Fruit fly (Drosophila melanogaster): ENCODE data around the gene CG14013.

Gene CG14013

DNA sequence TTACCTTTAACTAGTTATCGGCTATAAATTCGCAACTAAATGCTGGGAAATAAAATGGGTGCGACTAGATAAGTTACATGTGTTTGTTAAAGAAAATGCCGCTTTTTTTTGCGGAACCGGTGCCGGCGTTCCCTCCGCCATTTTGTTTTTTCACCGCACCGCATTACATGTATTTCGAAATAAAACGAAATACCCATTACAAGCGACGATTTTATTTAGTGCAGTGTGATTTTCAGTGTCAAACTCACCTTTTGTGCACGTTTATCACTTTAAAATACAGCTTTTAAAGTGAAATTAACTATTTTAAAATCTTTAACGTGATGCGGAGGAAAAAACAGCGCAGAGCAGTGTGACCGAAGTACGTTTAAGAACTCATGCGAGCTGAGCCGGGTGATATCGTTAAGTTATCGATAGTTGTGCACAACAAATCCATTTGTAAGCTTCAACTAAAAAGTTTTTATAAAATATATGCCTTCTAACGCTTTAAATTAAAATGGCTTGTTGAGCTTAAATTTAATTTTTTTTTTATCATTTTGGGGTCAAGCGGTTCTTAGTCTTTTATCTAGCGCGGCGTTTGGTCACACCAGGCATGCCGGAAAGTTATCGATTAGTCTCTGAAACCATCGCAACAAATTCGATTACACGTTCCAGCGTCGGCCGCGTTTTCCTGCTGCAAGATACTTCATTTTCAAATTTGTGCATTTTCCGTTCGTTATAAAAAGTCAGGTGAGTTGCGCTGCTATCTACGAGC, 11.5 kb downstream of the CG14013 start, which contains the start of the genes Hel25E and Lam:
TSS of gene Hel25E (minus strand) at position 380 of the 751 bp plus-strand sequence.
TSS of gene Lam (plus strand) at position 546 of the 751 bp plus-strand sequence.
- TF ChIP-seq CG8478 (optimal IDR thresholded peaks at IDR 0.05) = no peak

dm6 chr2L:5539034-5539433, 14.6 kb downstream of the CG14013 start, which contains the start of gene CG14015:
TSS of gene CG14015 (minus strand) at chr2L:5539196.
- TF ChIP-seq CG8478 (optimal IDR thresholded peaks at IDR 0.05) = no peak
- TF ChIP-seq CTCF (optimal IDR thresholded peaks at IDR 0.05) = no peak

DNA sequence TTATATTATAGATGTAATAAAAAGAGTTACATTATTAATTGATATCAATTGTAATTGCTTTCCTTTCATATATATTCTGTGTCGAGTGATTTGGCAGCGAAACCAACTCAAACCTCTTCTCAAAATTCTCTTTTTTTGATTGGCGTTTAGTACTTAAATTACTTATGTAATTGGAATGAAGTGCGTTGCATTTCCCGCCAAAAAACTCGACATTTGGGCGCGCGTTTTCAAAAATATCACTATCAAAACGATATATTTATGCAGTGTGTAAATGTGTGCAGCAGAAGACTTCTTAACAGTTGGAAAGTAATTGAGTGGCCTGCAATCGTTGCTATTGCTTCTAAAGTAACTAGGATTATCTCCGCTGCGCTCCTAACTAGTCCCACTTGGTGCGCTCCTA, 16.6 kb downstream of the CG14013 start:
- TF ChIP-seq CTCF (optimal IDR thresholded peaks at IDR 0.05) (no peak), CG8478 (optimal IDR thresholded peaks at IDR 0.05) (no peak)

dm6 chr2L:5536658-5537057, 17.0 kb downstream of the CG14013 start, which contains the start of gene tomb:
TSS of gene tomb (minus strand) at chr2L:5536758.
- TF ChIP-seq CG8478 (optimal IDR thresholded peaks at IDR 0.05) (no peak), CTCF (optimal IDR thresholded peaks at IDR 0.05) (no peak)

DNA sequence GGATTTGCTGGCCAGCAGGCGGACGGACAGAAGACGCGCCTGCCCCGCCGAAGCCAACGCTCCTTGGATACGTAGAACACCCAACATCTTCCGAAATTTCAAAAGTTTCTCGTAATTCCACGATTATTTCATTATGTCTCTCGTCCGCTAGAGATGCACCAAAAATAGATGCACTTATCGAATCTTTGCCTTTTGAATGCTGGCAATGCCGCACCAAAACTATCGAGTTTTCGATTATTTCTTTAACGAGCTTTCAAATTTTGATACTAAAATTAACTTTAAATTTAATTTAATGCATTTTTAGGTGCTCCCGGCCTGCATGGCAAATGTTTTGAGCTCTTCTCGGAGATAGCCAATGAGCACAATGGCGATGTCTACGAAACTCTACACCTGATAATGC, 21.6 kb downstream of the CG14013 start, which contains the start of gene Coq6:
TSS of gene Coq6 (minus strand) at position 163 of the 400 bp plus-strand sequence.
- no peak for TF ChIP-seq CTCF (optimal IDR thresholded peaks at IDR 0.05)
- TF ChIP-seq CG8478 (optimal IDR thresholded peaks at IDR 0.05) = no peak

- TF ChIP-seq CTCF (optimal IDR thresholded peaks at IDR 0.05) (peak in 1 of 2 experiments; percentile 11), CG8478 (optimal IDR thresholded peaks at IDR 0.05) (no peak)
Measured at dm6 chr2L:5527861-5528260, 25.8 kb downstream of the CG14013 start, which contains the start of gene CG31915. TSS of gene CG31915 (plus strand) at chr2L:5528123.

DNA sequence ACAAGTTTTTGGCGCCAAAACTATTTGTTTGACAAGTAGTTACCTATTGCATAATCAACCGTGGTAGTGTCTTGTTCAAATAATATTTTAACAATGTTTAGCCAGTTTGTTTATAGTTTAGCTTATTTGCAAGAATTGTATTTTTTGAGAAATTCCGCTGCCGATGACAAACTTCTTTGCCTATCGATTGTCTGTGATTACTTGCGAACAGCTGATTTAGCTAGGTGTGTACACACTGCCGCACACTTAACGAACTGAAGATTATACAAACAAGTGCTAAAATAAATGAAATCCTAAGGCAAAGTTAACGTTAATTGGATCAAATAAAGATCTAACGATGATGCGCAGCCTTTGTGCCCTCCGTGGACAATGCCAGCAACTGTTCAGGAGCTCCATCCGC, 26.9 kb downstream of the CG14013 start, which contains the start of gene Cox11:
TSS of gene Cox11 (plus strand) at position 220 of the 400 bp plus-strand sequence.
- TF ChIP-seq CG8478 (optimal IDR thresholded peaks at IDR 0.05) (no peak), CTCF (optimal IDR thresholded peaks at IDR 0.05) (no peak)

dm6 chr2L:5525723-5526122, 27.9 kb downstream of the CG14013 start, which contains the start of gene Cap-D3:
TSS of gene Cap-D3 (plus strand) at chr2L:5525905.
- TF ChIP-seq CTCF (optimal IDR thresholded peaks at IDR 0.05) = no peak
- TF ChIP-seq CG8478 (optimal IDR thresholded peaks at IDR 0.05) = no peak

DNA sequence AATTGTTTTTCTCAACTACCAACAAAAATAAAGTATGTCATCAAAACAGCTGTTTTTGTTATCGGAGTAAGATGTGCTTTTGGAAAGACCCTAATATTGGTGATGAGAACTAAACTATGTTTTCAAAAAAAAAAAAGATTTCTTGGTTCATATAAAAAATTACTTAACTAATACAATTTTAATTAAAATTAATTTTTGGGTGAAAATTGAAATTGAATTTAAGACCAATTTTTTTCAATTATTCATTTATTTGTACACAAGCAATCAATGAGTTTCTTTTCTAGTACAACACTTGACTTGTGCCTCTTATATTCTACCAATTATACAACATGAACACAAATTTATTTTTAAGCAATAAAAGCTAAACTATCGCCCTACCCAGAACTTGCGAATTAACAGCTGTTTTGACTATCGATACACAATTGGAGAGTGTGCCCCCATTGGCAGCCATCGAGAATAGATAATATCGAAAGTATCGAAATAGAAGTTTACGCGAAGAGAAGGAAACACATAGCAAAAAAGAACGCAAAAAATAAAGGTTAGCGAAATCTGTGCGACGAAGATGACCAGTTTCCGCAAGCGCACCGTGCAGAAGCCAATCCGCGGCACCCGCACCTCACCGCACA, 29.7 kb downstream of the CG14013 start, which contains the start of the genes Vps52 and Elp4:
TSS of gene Vps52 (minus strand) at position 51 of the 626 bp plus-strand sequence.
TSS of gene Elp4 (plus strand) at position 292 of the 626 bp plus-strand sequence.
- TF ChIP-seq CG8478 (optimal IDR thresholded peaks at IDR 0.05) (no peak), CTCF (optimal IDR thresholded peaks at IDR 0.05) (no peak)

- TF ChIP-seq CG8478 (optimal IDR thresholded peaks at IDR 0.05) = no peak
- no peak for TF ChIP-seq CTCF (optimal IDR thresholded peaks at IDR 0.05)
Measured at dm6 chr2L:5520757-5521156, 32.9 kb downstream of the CG14013 start.

DNA sequence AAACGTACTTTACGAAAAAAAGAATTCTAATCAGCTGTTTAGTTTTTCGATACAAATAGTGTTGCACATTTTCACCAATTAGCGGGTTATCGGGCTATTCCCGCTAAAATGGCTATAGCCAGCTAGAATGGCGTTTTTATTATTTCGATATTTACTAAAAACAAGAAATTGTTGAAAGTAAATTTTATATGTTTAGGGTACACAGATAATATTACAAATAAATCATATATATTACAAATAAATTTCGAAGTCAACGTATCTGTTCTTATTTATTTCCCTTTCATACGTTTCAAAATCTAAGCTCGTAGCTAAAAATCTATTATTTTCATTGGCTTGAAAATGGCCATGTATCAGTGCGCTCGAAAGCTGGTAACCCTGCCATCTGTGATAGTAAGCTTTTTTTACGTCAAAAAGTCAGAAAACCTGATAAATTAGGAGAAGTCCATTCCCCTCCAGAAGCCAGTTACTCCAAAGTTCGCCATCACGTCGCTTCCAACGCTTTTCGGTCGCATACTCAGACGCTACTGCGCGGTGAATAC, 33.7 kb downstream of the CG14013 start, which contains the start of the genes CG7382 and cl:
TSS of gene CG7382 (minus strand) at position 51 of the 539 bp plus-strand sequence.
TSS of gene cl (plus strand) at position 290 of the 539 bp plus-strand sequence.
- no peak for TF ChIP-seq CTCF (optimal IDR thresholded peaks at IDR 0.05)
- TF ChIP-seq CG8478 (optimal IDR thresholded peaks at IDR 0.05) = no peak

- TF ChIP-seq CG8478 (optimal IDR thresholded peaks at IDR 0.05) (no peak), CTCF (optimal IDR thresholded peaks at IDR 0.05) (no peak)
Measured at dm6 chr2L:5517393-5517792, 36.3 kb downstream of the CG14013 start, which contains the start of gene CG14020. TSS of gene CG14020 (plus strand) at chr2L:5517737.

dm6 chr2L:5514946-5515345, 38.7 kb downstream of the CG14013 start:
- TF ChIP-seq CG8478 (optimal IDR thresholded peaks at IDR 0.05) = no peak
- no peak for TF ChIP-seq CTCF (optimal IDR thresholded peaks at IDR 0.05)

DNA sequence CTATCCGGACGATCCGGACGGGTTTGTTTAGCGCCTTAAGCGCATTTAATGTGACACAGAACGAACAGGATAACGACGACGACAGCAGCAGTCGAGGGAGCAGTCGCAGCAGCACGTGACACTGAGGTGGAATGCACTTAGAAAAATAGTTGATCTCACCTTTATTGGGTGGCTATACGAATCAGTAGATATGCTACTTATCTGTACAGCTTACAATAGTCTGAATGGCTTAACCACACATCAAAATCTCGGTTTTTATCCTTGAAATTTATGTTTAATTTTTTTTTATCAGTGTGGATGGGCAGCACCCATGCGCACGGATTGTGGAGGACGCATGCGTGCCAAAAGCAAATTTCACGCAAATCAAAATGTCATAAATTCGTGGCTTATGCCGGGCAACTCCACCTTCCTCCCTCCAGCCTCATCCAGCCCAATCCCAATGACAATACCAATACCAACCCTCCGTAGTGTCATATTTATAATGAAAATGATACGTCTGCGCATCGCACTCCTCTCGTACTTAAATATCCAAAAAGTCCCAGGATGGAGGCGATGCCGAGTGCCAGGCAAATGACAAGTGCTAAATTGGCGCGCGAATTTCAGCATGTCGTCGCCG, 45.7 kb downstream of the CG14013 start:
- TF ChIP-seq CTCF (optimal IDR thresholded peaks at IDR 0.05) (no peak), CG8478 (optimal IDR thresholded peaks at IDR 0.05) (no peak)

dm6 chr2L:5507082-5507481, 46.6 kb downstream of the CG14013 start:
- no peak for TF ChIP-seq CTCF (optimal IDR thresholded peaks at IDR 0.05)
- TF ChIP-seq CG8478 (optimal IDR thresholded peaks at IDR 0.05) = no peak

All from S2 (cell line).